Worm (Caenorhabditis elegans) whole organism, L4/young adult: Measurements from ENCODE around the gene K11H12.10.

ENCODE experiments used
- dao-5 ChIP-seq: sonication (generic microtip); optimal IDR thresholded peaks from 2 replicates; lab custom pipeline; 2016; ENCODE audit warnings: missing genotype, missing genetic modification characterization, moderate library complexity, missing compliant biosample characterization
- him-1 ChIP-seq: sonication (generic microtip); optimal IDR thresholded peaks from 2 replicates; lab custom pipeline; 2016; ENCODE audit warnings: missing genotype, missing genetic modification reagents, missing genetic modification characterization, missing compliant biosample characterization

- TF ChIP-seq dao-5 (no peak), him-1 (tag; lab: Kevin White, UChicago) (no peak)
Measured at ce11 chrIV:676280-676679, 405 bp downstream of the K11H12.10 start, which contains the start of gene K11H12.5.
